Worm (Caenorhabditis elegans) whole organism, midembryonic: Measurements from ENCODE around the gene C50B6.1.

Experiments
- ref-1 ChIP-seq: fragments of 200-800 bp; sonication (Bioruptor generic); conservative IDR thresholded peaks from 2 replicates; pipeline ENCODE4 v1.3.6; 2022; ENCODE audit warnings: missing genetic modification reagents, missing genetic modification characterization, missing compliant biosample characterization
- ztf-23 ChIP-seq: fragments of 200-800 bp; sonication (Bioruptor generic); IDR thresholded peaks from 2 replicates; pipeline ENCODE4 v1.3.6; 2022; ENCODE audit warnings: missing genetic modification reagents, missing genetic modification characterization, missing compliant biosample characterization
- ztf-29 ChIP-seq: fragments of 200-800 bp; sonication (Bioruptor generic); IDR thresholded peaks from 2 replicates; pipeline ENCODE4 v1.3.6; 2022; ENCODE audit warnings: missing genetic modification reagents, missing genetic modification characterization, missing compliant biosample characterization

- TF ChIP-seq ztf-29 (no peak), ref-1 (GFP tag; lab: Robert Waterston, UW) (no peak), ztf-23 (GFP tag; lab: Robert Waterston, UW) (no peak)
These were observed 4.0 kb upstream of the C50B6.1 start, which contains the start of gene C26E1.2 for ce11 chrV:13304663-13305188.
